Fruit fly (Drosophila melanogaster) whole organism, wandering third instar larva: ENCODE results near the gene CG11686.

ENCODE experiments used
- Hr78 ChIP-seq: fragments of >200 bp; optimal IDR thresholded peaks from 2 replicates; lab custom pipeline; 2017; ENCODE audit warnings: missing biosample characterization, missing genetic modification characterization
- dsf ChIP-seq: sonication (Bioruptor generic); optimal IDR thresholded peaks from 2 replicates; lab custom pipeline; 2016; ENCODE audit warnings: missing biosample characterization, missing genetic modification characterization, borderline replicate concordance
- psq ChIP-seq: fragments of 200-800 bp; sonication (Bioruptor generic); optimal IDR thresholded peaks from 3 replicates; lab custom pipeline; 2017; ENCODE audit warnings: missing biosample characterization, mild to moderate bottlenecking, missing genetic modification characterization, moderate library complexity

- TF ChIP-seq Hr78 (no peak), psq (GFP tag; lab: Kevin White, UChicago) (no peak), dsf (GFP tag; lab: Kevin White, UChicago) (no peak)
These were observed 3.0 kb upstream of the CG11686 start for dm6 chr3R:13257110-13257509.
